Fruit fly (Drosophila melanogaster): ENCODE results near the gene Cdep.

The Cdep gene

DNA sequence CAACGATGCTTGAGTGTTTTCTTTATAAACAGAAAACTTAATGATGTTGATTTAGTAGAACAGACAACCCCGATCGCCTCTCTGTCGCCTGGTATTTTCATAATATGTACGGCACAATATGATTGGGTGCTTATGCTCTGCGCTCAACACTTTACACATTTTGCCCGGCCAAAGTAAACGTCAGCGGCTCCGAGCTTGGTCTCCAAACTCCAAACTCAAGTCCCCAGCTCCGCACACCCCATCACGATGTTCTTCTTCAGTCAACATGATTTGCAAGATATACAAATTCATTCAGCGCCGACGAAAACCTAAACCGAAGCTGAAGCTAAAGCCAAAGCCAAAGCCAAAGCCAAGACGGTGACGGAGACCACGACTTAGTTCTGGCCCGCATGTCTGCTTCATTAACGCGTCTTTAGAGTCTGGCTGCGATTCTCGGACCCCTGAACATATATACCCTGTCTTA is 65.0 kb downstream of the Cdep start (continued):
- TF ChIP-seq caup (GFP tag; optimal IDR thresholded peaks at IDR 0.05; ENCODE audit: severe bottlenecking), result peak; percentile 1
- TF ChIP-seq CG13296 (GFP tag; optimal IDR thresholded peaks at IDR 0.05), result peak; percentile 17
- 0 out of 2 replicates have a peak, but pooled peaks have one; percentile 33 for TF ChIP-seq CG4360 (GFP tag; IDR thresholded peaks at IDR 0.05)
- TF ChIP-seq CG17802 (tag; optimal IDR thresholded peaks at IDR 0.05), result no peak
- peak; percentile 15; the same call in 1 of the 2 replicates for TF ChIP-seq Adf1 (GFP tag; IDR thresholded peaks at IDR 0.05)
- peak; percentile 32 for TF ChIP-seq sens (GFP tag)
- TF ChIP-seq trh (GFP tag; optimal IDR thresholded peaks at IDR 0.05), result no peak
- TF ChIP-seq Ets65A (GFP tag), result peak; percentile 77
- peak; percentile 16 for TF ChIP-seq ac (GFP tag; optimal IDR thresholded peaks at IDR 0.05)
- no peak for TF ChIP-seq schlank (tag; optimal IDR thresholded peaks at IDR 0.05)
- peak; percentile 65 for TF ChIP-seq CG10431 (GFP tag; optimal IDR thresholded peaks at IDR 0.05)
- TF ChIP-seq gcm (GFP tag; optimal IDR thresholded peaks at IDR 0.05), result peak; percentile 44
- TF ChIP-seq CrebB (tag; optimal IDR thresholded peaks at IDR 0.05), result peak; percentile 54
- TF ChIP-seq YL-1 (GFP tag; optimal IDR thresholded peaks at IDR 0.05), result peak; percentile 17
- TF ChIP-seq so (GFP tag; IDR thresholded peaks at IDR 0.05), result peak; percentile 25; the same call in 1 of the 3 replicates
- peak; percentile 47 for TF ChIP-seq CG12071 (GFP tag; optimal IDR thresholded peaks at IDR 0.05)
- peak; percentile 63; the same call in 2 of the 3 replicates for TF ChIP-seq z (GFP tag; IDR thresholded peaks at IDR 0.05)
- peak; percentile 78 for TF ChIP-seq kni (GFP tag; optimal IDR thresholded peaks at IDR 0.05)
- TF ChIP-seq HmgD (GFP tag; optimal IDR thresholded peaks at IDR 0.05), result no peak
- 0 out of 2 replicates have a peak, but pooled peaks have one; percentile 54 for TF ChIP-seq sob (GFP tag; IDR thresholded peaks at IDR 0.05)
- no peak for TF ChIP-seq hkb (optimal IDR thresholded peaks at IDR 0.05)
- peak; percentile 14; the same call in 1 of the 2 replicates for TF ChIP-seq hkb (GFP tag; IDR thresholded peaks at IDR 0.05)
- peak; percentile 56 for TF ChIP-seq CG4707 (GFP tag; optimal IDR thresholded peaks at IDR 0.05)
- no peak; the same call in 1 of the 2 replicates for TF ChIP-seq seq (GFP tag; IDR thresholded peaks at IDR 0.05)
- peak; percentile 39 for TF ChIP-seq CG2678 (tag; optimal IDR thresholded peaks at IDR 0.05)
- peak; percentile 12 for TF ChIP-seq Sox102F (GFP tag; optimal IDR thresholded peaks at IDR 0.05)
- TF ChIP-seq CG32767 (GFP tag; IDR thresholded peaks at IDR 0.05), result 0 out of 2 replicates have a peak, but pooled peaks have one; percentile 29
- TF ChIP-seq Dref (GFP tag; IDR thresholded peaks at IDR 0.05), result no peak
- peak; percentile 26 for TF ChIP-seq pfk (GFP tag; optimal IDR thresholded peaks at IDR 0.05)
- peak; percentile 13 for TF ChIP-seq CG13123 (GFP tag; optimal IDR thresholded peaks at IDR 0.05)
- TF ChIP-seq E2f2 (GFP tag; IDR thresholded peaks at IDR 0.05), result peak; percentile 16; the same call in 1 of the 2 replicates
- TF ChIP-seq slp2 (GFP tag; optimal IDR thresholded peaks at IDR 0.05), result peak; percentile 7
- TF ChIP-seq ftz-f1 (GFP tag; optimal IDR thresholded peaks at IDR 0.05), result no peak
- no peak for TF ChIP-seq Atf-2 (GFP tag; optimal IDR thresholded peaks at IDR 0.05)
- peak; percentile 83; the same call in 2 of the 4 replicates for TF ChIP-seq chinmo (GFP tag; IDR thresholded peaks at IDR 0.05; ENCODE audit: partially characterized antibody)
- peak; percentile 48 for TF ChIP-seq HHEX (GFP tag; optimal IDR thresholded peaks at IDR 0.05)
- TF ChIP-seq dmrt11E (tag; optimal IDR thresholded peaks at IDR 0.05), result no peak
- peak; percentile 3 for TF ChIP-seq CG6254 (GFP tag; optimal IDR thresholded peaks at IDR 0.05)
- TF ChIP-seq sd (tag; optimal IDR thresholded peaks at IDR 0.05), result peak; percentile 52
- peak; percentile 29; the same call in 1 of the 3 replicates for TF ChIP-seq CG2199 (GFP tag; IDR thresholded peaks at IDR 0.05)
- peak; percentile 52 for TF ChIP-seq CG1603 (tag; optimal IDR thresholded peaks at IDR 0.05)
- peak; percentile 48 for TF ChIP-seq Fer1 (GFP tag; optimal IDR thresholded peaks at IDR 0.05)
- no peak for TF ChIP-seq H2.0 (GFP tag; IDR thresholded peaks at IDR 0.05)
- peak; percentile 31 for TF ChIP-seq CG7987 (GFP tag; optimal IDR thresholded peaks at IDR 0.05)
- peak; percentile 43 for TF ChIP-seq CG31365 (tag; optimal IDR thresholded peaks at IDR 0.05)
- no peak for TF ChIP-seq CG12236 (GFP tag; optimal IDR thresholded peaks at IDR 0.05)
- TF ChIP-seq CG6654 (GFP tag; optimal IDR thresholded peaks at IDR 0.05), result peak; percentile 31
- TF ChIP-seq CG8290 (GFP tag; optimal IDR thresholded peaks at IDR 0.05), result no peak
- TF ChIP-seq CG8290 (tag; optimal IDR thresholded peaks at IDR 0.05), result peak in 1 of 2 experiments; percentile 31
- TF ChIP-seq HLH3B (GFP tag; IDR thresholded peaks at IDR 0.05), result peak; percentile 7; the same call in 1 of the 2 replicates
- peak; percentile 56; the same call in 1 of the 2 replicates for TF ChIP-seq Awh (GFP tag; IDR thresholded peaks at IDR 0.05)
